Worm (Caenorhabditis elegans) whole organism, early embryonic: ENCODE measurements around the gene miz-1.

Experiments used
- B0310.2 ChIP-seq: sonication (generic microtip); optimal IDR thresholded peaks from 2 replicates; lab custom pipeline; 2016; ENCODE audit warnings: mild to moderate bottlenecking, missing genetic modification characterization, missing compliant biosample characterization
- F13C5.2 ChIP-seq: sonication (generic microtip); optimal IDR thresholded peaks from 2 replicates; lab custom pipeline; 2017; ENCODE audit warnings: mild to moderate bottlenecking, missing genetic modification characterization, inconsistent platforms, missing compliant biosample characterization
- aly-1 ChIP-seq: sonication (generic microtip); optimal IDR thresholded peaks from 2 replicates; lab custom pipeline; 2016; ENCODE audit warnings: missing genetic modification characterization, missing compliant biosample characterization
- ama-1 ChIP-seq: fragments of 150-350 bp; optimal IDR thresholded peaks from 2 replicates; lab custom pipeline; 2014
- ceh-13 ChIP-seq: fragments of 200-800 bp; sonication (Bioruptor generic); optimal IDR thresholded peaks from 2 replicates; lab custom pipeline; 2018; ENCODE audit warnings: mild to moderate bottlenecking, missing genetic modification characterization, missing compliant biosample characterization
- ceh-36 ChIP-seq: sonication (generic microtip); optimal IDR thresholded peaks from 2 replicates; lab custom pipeline; 2016; ENCODE audit warnings: missing genetic modification characterization, inconsistent platforms, missing compliant biosample characterization
- ets-7 ChIP-seq: sonication (generic microtip); optimal IDR thresholded peaks from 2 replicates; lab custom pipeline; 2016; ENCODE audit warnings: missing genotype, missing genetic modification characterization, missing compliant biosample characterization
- flt-1 ChIP-seq: fragments of 200-800 bp; sonication (Bioruptor generic); IDR thresholded peaks from 2 replicates; pipeline ENCODE4 v1.3.6; 2022; ENCODE audit warnings: missing genetic modification characterization, missing compliant biosample characterization
- hmbx-1 ChIP-seq: sonication (generic microtip); optimal IDR thresholded peaks from 2 replicates; lab custom pipeline; 2016; ENCODE audit warnings: mild to moderate bottlenecking, missing genetic modification characterization, missing compliant biosample characterization
- hmg-4 ChIP-seq: fragments of 200-800 bp; sonication (Bioruptor generic); optimal IDR thresholded peaks from 2 replicates; lab custom pipeline; 2018; ENCODE audit warnings: mild to moderate bottlenecking, missing genetic modification characterization, missing compliant biosample characterization
- hnd-1 ChIP-seq: sonication (generic microtip); optimal IDR thresholded peaks from 2 replicates; lab custom pipeline; 2016; ENCODE audit warnings: missing genetic modification characterization, missing compliant biosample characterization
- pes-1 ChIP-seq: fragments of 200-800 bp; sonication (Bioruptor generic); IDR thresholded peaks from 2 replicates; pipeline ENCODE4 v1.3.6; 2022; ENCODE audit warnings: missing genetic modification reagents, missing genetic modification characterization, missing compliant biosample characterization
- scrt-1 ChIP-seq: fragments of 200-800 bp; sonication (Bioruptor generic); IDR thresholded peaks from 2 replicates; pipeline ENCODE4 v1.3.6; 2022; ENCODE audit warnings: missing genetic modification characterization, missing compliant biosample characterization
- sea-1 ChIP-seq: fragments of 200-800 bp; sonication (Bioruptor generic); conservative IDR thresholded peaks from 2 replicates; pipeline ENCODE4 v1.3.6; 2022; ENCODE audit warnings: missing genetic modification characterization, missing compliant biosample characterization
- tbx-11 ChIP-seq: fragments of 200-800 bp; sonication (Bioruptor generic); IDR thresholded peaks from 2 replicates; pipeline ENCODE4 v1.3.6; 2022; ENCODE audit warnings: missing genetic modification characterization, missing compliant biosample characterization
- tbx-37 ChIP-seq: fragments of 200-800 bp; sonication (Bioruptor generic); conservative IDR thresholded peaks from 2 replicates; pipeline ENCODE4 v1.3.6; 2022; ENCODE audit warnings: missing genetic modification reagents, missing genetic modification characterization, missing compliant biosample characterization
- tra-4 ChIP-seq: sonication (generic microtip); optimal IDR thresholded peaks from 2 replicates; lab custom pipeline; 2017; ENCODE audit warnings: missing genetic modification characterization, missing compliant biosample characterization

miz-1 gene

DNA sequence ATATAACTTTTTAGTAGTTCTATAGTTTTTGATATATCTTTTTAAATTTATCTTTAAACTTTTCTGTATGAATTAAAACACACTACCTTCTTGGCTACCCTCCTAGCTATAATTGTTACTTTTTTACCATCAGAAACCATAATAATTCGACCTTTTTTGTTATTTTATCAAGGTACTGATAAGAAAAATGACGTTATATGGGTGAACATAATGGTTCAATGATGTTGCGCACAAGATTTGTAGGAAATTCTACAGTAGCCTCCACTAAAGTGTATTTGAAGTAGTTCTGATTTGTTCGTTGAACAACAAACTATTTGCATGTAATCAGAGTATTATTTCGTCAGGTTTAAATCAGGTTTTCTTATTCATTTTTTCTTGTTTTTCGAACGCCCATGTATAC lies 13.6 kb upstream of the miz-1 start:
- TF ChIP-seq flt-1 (GFP tag; lab: Robert Waterston, UW) (no peak), hnd-1 (tag; lab: Kevin White, UChicago) (no peak), hmbx-1 (tag; lab: Kevin White, UChicago) (no peak), hmg-4 (GFP tag; lab: Kevin White, UChicago) (no peak)

DNA sequence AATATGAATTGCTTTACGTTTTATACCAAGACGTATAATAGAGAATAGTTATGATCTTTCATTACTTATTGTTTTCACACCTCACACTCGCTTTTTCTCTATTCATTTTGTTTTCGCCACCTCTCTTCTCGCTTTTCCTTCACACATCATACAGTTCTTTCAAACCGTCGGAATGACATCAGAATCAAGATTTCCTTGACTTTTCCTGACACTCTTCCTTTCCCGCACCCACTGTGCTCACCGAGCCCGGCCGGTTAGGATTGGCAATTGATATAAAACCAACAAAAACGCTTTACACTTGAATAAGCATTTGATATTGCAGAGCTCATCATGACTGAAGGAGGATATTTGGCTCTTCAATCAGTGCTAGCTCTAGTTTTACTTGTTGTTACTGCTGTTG lies 12.8 kb upstream of the miz-1 start, which contains the start of gene zipt-2.1:
Gene zipt-2.1, plus strand, starts transcription at position 301 of the 400 bp plus-strand sequence.
- TF ChIP-seq sea-1: no peak

DNA sequence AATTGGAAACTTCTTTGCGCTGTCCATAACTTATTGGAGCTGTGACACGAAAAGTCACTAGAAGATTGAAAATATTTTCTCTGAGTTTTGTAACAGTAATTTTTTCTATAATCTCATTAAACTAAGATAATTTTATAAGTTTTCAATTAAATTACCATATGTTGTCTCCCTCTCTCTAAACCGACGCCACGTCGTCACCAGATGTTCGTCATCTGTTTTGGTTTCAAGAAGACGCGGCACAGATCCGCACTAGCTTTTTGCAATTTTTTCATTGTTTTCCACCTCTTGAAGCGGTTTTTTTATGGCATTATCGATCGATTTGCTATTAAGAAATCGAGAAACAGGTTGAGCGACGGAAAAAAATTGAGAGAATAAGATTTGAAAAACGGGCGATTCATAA lies 8.2 kb upstream of the miz-1 start:
- TF ChIP-seq hmg-4 (GFP tag; lab: Kevin White, UChicago) (no peak), pes-1 (GFP tag; lab: Robert Waterston, UW) (no peak), ceh-13 (GFP tag; lab: Kevin White, UChicago) (no peak)

DNA sequence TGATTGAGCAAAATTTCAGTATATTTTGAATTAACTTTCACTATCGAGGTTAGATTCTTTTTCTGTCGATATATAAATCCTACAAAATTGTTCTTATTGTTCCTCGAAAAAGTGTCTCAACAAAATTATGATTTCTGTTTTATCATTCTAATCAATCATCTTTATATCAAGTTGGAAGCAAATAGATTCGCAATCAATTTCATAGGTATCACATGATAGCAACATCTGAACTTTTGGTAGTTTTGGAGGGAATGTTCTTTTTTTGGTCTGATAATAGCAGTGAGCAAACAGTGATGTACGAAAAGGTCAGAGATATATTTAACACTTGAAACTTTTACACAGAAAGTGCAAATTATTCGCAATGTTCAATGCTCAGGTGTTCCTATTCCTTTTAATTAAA lies 1.4 kb upstream of the miz-1 start:
- TF ChIP-seq aly-1 (no peak), F13C5.2 (no peak), tbx-11 (no peak), hmg-4 (GFP tag; lab: Kevin White, UChicago) (no peak), tra-4 (tag; lab: Kevin White, UChicago) (no peak), tbx-37 (no peak), flt-1 (GFP tag; lab: Robert Waterston, UW) (no peak), B0310.2 (tag; lab: Kevin White, UChicago) (no peak), pes-1 (GFP tag; lab: Robert Waterston, UW) (no peak), ets-7 (tag; lab: Kevin White, UChicago) (no peak), ceh-36 (tag; lab: Kevin White, UChicago) (no peak), ama-1 (lab: Kevin White, UChicago) (no peak), sea-1 (no peak), hnd-1 (tag; lab: Kevin White, UChicago) (no peak), scrt-1 (GFP tag; lab: Robert Waterston, UW) (no peak), ceh-13 (GFP tag; lab: Kevin White, UChicago) (no peak), hmbx-1 (tag; lab: Kevin White, UChicago) (no peak)

DNA sequence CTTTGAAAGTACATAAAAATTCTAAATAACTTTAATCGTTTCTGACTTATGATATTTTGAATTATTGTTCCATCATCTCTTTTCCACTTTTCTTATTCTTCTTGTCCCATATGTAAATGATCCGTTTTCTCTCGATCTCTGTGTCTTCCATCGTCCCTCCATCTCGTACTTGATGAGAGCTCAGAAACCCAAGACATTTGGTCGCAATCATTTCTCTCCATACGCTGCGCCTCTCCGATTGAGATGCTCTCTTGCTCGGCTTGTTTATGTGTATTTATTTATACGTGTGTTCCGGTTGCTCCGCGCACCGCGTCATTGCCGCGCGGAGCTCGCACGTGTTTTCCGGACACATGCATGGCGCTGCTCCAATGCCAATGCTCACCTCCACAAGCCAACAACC lies 811 bp upstream of the miz-1 start:
- TF ChIP-seq hnd-1 (tag; lab: Kevin White, UChicago): no peak
- no peak for TF ChIP-seq aly-1
- TF ChIP-seq F13C5.2: no peak
- TF ChIP-seq pes-1 (GFP tag; lab: Robert Waterston, UW): no peak
- TF ChIP-seq sea-1: no peak
- TF ChIP-seq hmbx-1 (tag; lab: Kevin White, UChicago): no peak
- TF ChIP-seq ets-7 (tag; lab: Kevin White, UChicago): no peak
- no peak for TF ChIP-seq tbx-11
- no peak for TF ChIP-seq ceh-13 (GFP tag; lab: Kevin White, UChicago)
- no peak for TF ChIP-seq hmg-4 (GFP tag; lab: Kevin White, UChicago)
- no peak for TF ChIP-seq scrt-1 (GFP tag; lab: Robert Waterston, UW)
- no peak for TF ChIP-seq tra-4 (tag; lab: Kevin White, UChicago)
- TF ChIP-seq tbx-37: no peak

DNA sequence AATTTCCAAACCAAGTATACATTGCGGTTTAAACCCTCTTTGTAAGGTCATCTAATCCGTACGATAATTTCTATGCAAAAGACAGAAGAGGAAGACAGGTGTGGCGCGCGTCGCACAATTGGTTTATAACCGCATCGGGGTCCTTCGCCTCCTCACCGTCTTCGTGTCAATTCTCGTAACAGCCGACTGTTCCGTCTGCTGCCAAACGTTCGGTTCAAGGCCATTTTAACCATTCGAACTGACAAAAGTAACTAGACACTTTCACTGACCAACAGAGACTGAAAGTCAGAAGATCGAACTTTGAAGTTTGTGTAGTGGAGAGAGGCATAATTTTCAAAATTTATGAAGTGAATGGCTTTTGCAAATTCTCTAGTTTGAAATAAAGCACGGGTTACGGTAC lies 3.8 kb downstream of the miz-1 start:
- no peak for TF ChIP-seq ets-7 (tag; lab: Kevin White, UChicago)
- no peak for TF ChIP-seq hnd-1 (tag; lab: Kevin White, UChicago)
- no peak for TF ChIP-seq pes-1 (GFP tag; lab: Robert Waterston, UW)
- TF ChIP-seq tbx-37: no peak
- TF ChIP-seq ceh-13 (GFP tag; lab: Kevin White, UChicago): no peak
- TF ChIP-seq tra-4 (tag; lab: Kevin White, UChicago): no peak
- no peak for TF ChIP-seq hmbx-1 (tag; lab: Kevin White, UChicago)
- TF ChIP-seq ama-1 (lab: Kevin White, UChicago): no peak
- no peak for TF ChIP-seq ceh-36 (tag; lab: Kevin White, UChicago)
- TF ChIP-seq flt-1 (GFP tag; lab: Robert Waterston, UW): no peak
- TF ChIP-seq scrt-1 (GFP tag; lab: Robert Waterston, UW): no peak
- no peak for TF ChIP-seq B0310.2 (tag; lab: Kevin White, UChicago)
- TF ChIP-seq tbx-11: no peak
- no peak for TF ChIP-seq hmg-4 (GFP tag; lab: Kevin White, UChicago)
- TF ChIP-seq sea-1: no peak
- no peak for TF ChIP-seq aly-1
- TF ChIP-seq F13C5.2: no peak

DNA sequence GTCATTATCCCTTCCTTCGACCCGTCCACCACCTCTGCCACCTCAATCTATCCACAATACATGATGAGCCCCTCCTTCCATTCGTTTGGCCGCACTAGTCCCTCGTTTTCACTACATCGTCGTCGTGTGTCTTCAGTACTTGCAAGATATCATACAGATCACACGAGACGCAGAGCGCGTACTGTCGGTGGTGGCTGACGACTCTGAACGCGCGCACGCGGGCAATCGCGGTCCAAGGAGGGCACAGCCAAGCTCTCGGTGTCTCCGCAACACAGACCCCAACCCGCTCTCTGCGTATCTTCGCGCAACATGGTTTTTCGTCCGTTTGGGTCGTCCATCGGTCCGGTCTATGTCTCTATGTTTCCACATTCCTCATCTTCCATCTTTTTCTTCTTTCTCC lies 4.8 kb downstream of the miz-1 start:
- no peak for TF ChIP-seq pes-1 (GFP tag; lab: Robert Waterston, UW)
- no peak for TF ChIP-seq tbx-37
- TF ChIP-seq hmg-4 (GFP tag; lab: Kevin White, UChicago): peak; percentile 94
- TF ChIP-seq ceh-36 (tag; lab: Kevin White, UChicago): peak; percentile 21
- TF ChIP-seq B0310.2 (tag; lab: Kevin White, UChicago): peak; percentile 0
- peak; percentile 68 for TF ChIP-seq aly-1
- peak; percentile 8; the same call in 1 of the 2 replicates for TF ChIP-seq scrt-1 (GFP tag; lab: Robert Waterston, UW)
- TF ChIP-seq tbx-11: no peak
- TF ChIP-seq F13C5.2: peak; percentile 44
- no peak for TF ChIP-seq hnd-1 (tag; lab: Kevin White, UChicago)
- no peak for TF ChIP-seq tra-4 (tag; lab: Kevin White, UChicago)

DNA sequence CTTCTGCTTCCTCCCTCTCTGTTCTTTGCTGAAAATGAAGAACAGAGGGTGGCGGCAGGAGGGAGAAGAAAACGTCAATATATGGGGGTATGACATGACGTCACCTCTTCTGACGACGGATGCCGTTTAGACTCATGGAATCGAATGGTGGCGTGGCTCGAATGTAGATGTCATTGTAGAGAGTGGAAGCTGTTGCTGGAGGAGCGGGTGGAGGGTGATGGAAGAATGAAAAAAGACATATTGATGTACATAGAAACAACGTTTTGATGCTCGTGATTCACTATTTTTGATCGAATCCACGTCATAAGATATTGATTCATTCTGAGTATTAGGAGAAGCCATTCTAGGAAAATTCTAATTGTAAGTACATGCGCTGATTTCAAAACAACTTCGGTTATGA lies 6.8 kb downstream of the miz-1 start:
- no peak for TF ChIP-seq tbx-37
- TF ChIP-seq hmg-4 (GFP tag; lab: Kevin White, UChicago): no peak
- TF ChIP-seq ceh-36 (tag; lab: Kevin White, UChicago): no peak
- TF ChIP-seq tra-4 (tag; lab: Kevin White, UChicago): no peak
